Worm (Caenorhabditis elegans): ENCODE measurements around the gene mltn-8.

DNA sequence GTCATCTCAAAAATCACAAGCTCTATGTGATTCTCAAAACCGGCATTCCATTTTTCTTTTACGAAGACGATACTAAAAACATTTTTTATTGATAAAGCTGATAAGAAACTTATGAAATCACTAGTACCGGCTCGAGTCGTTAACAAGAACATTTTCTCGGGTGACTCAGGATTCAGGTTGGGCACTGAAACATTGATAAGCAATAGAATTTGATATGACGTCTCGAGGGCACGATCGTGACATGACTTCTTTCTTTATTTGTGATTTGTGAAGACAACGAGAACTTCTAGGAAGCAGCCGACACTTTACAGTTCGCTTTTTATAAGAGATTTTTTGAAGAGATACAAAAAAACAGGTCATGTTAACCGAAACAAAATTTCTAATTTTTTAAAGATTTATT lies 46.4 kb downstream of the mltn-8 start:
- TF ChIP-seq ceh-13 (GFP tag; optimal IDR thresholded peaks at IDR 0.05): no peak
- TF ChIP-seq hmg-4 (GFP tag; optimal IDR thresholded peaks at IDR 0.05): no peak
- no peak for TF ChIP-seq ama-1 (optimal IDR thresholded peaks at IDR 0.05)
- no peak for TF ChIP-seq pes-1 (GFP tag; IDR thresholded peaks at IDR 0.05)
- TF ChIP-seq tbx-37 (GFP tag; conservative IDR thresholded peaks at IDR 0.05): no peak
- no peak for TF ChIP-seq flt-1 (GFP tag; IDR thresholded peaks at IDR 0.05)
- TF ChIP-seq B0310.2 (tag; optimal IDR thresholded peaks at IDR 0.05): no peak
- no peak for TF ChIP-seq F13C5.2 (tag; optimal IDR thresholded peaks at IDR 0.05)
- no peak for TF ChIP-seq tra-4 (tag; optimal IDR thresholded peaks at IDR 0.05)

Data from whole organism, early embryonic.